Fruit fly (Drosophila melanogaster) whole organism, embryonic: Measurements from ENCODE around the gene CG33203.

Experiments used
- Ada2b ChIP-seq: fragments of 200-800 bp; sonication (Bioruptor generic); IDR thresholded peaks from 2 replicates; pipeline ENCODE4 v1.3.6; 2022; ENCODE audit warnings: missing biosample characterization, missing genetic modification characterization
- BEAF-32 ChIP-seq: fragments of 200-800 bp; sonication (Bioruptor generic); optimal IDR thresholded peaks from 3 replicates; lab custom pipeline; 2017; ENCODE audit warnings: missing biosample characterization, missing genetic modification characterization, mild to moderate bottlenecking, moderate library complexity, missing genetic modification reagents
- Bgb ChIP-seq: fragments of 200-800 bp; sonication (Bioruptor generic); IDR thresholded peaks from 2 replicates; pipeline ENCODE4 v1.3.6; 2022; ENCODE audit warnings: missing biosample characterization, missing genetic modification characterization; ENCODE audit not compliant: partially characterized antibody
- Bteb2 ChIP-seq: fragments of 200-800 bp; sonication (Bioruptor generic); optimal IDR thresholded peaks from 2 replicates; lab custom pipeline; 2016; ENCODE audit warnings: missing biosample characterization, missing genetic modification characterization
- CG1024 ChIP-seq: fragments of 200-800 bp; sonication (Bioruptor generic); IDR thresholded peaks from 2 replicates; pipeline ENCODE4 v1.3.6; 2022; ENCODE audit warnings: missing biosample characterization, missing genetic modification characterization
- CG10462 ChIP-seq: fragments of 200-800 bp; sonication (Bioruptor generic); optimal IDR thresholded peaks from 2 replicates; lab custom pipeline; 2016; ENCODE audit warnings: missing biosample characterization, missing genetic modification characterization
- CG12219 ChIP-seq: fragments of 200-800 bp; sonication (Bioruptor generic); optimal IDR thresholded peaks from 3 replicates; lab custom pipeline; 2018; ENCODE audit warnings: missing biosample characterization, mild to moderate bottlenecking, missing genetic modification characterization
- CG12769 ChIP-seq: fragments of 200-800 bp; sonication (Bioruptor generic); optimal IDR thresholded peaks from 2 replicates; lab custom pipeline; 2019; ENCODE audit warnings: missing biosample characterization, mild to moderate bottlenecking, missing genetic modification characterization, moderate library complexity
- CG13775 ChIP-seq: fragments of 200-800 bp; sonication (Bioruptor generic); optimal IDR thresholded peaks from 3 replicates; lab custom pipeline; 2017; ENCODE audit warnings: missing biosample characterization, mild to moderate bottlenecking, missing genetic modification characterization
- CG17361 ChIP-seq: fragments of 200-800 bp; sonication (Bioruptor generic); IDR thresholded peaks from 3 replicates; pipeline ENCODE4 v1.3.6; 2022; ENCODE audit warnings: missing biosample characterization, missing genetic modification characterization
- CG18764 ChIP-seq: fragments of 200-800 bp; sonication (Bioruptor generic); optimal IDR thresholded peaks from 3 replicates; lab custom pipeline; 2016; ENCODE audit warnings: missing biosample characterization, missing genetic modification characterization
- CG2875 ChIP-seq: fragments of 200-800 bp; sonication (Bioruptor generic); optimal IDR thresholded peaks from 2 replicates; lab custom pipeline; 2017; ENCODE audit warnings: missing biosample characterization, mild to moderate bottlenecking, missing genetic modification characterization, missing genetic modification reagents
- CG30020 ChIP-seq: fragments of 200-800 bp; optimal IDR thresholded peaks from 2 replicates; lab custom pipeline; 2019; ENCODE audit warnings: missing biosample characterization, mild to moderate bottlenecking, missing genetic modification characterization, moderate library complexity
- CG31224 ChIP-seq: fragments of 200-800 bp; sonication (Bioruptor generic); IDR thresholded peaks from 2 replicates; pipeline ENCODE4 v1.3.6; 2022; ENCODE audit warnings: missing biosample characterization, missing genetic modification characterization
- CG4820 ChIP-seq: fragments of 200-800 bp; sonication (Bioruptor generic); optimal IDR thresholded peaks from 3 replicates; lab custom pipeline; 2016; ENCODE audit warnings: missing biosample characterization, missing genetic modification characterization
- CG6689 ChIP-seq: fragments of 200-800 bp; sonication (Bioruptor generic); IDR thresholded peaks from 2 replicates; pipeline ENCODE4 v1.3.6; 2022; ENCODE audit warnings: missing biosample characterization, missing genetic modification characterization
- CG8388 ChIP-seq: fragments of 200-800 bp; sonication (Bioruptor generic); optimal IDR thresholded peaks from 2 replicates; lab custom pipeline; 2019; ENCODE audit warnings: missing biosample characterization, mild to moderate bottlenecking, missing genetic modification characterization, moderate library complexity
- CG8765 ChIP-seq: fragments of 200-800 bp; sonication (Bioruptor generic); IDR thresholded peaks from 2 replicates; pipeline ENCODE4 v1.3.6; 2022; ENCODE audit warnings: missing biosample characterization, missing genetic modification characterization
- CG9797 ChIP-seq: fragments of 200-800 bp; sonication (Bioruptor generic); optimal IDR thresholded peaks from 3 replicates; lab custom pipeline; 2018; ENCODE audit warnings: missing biosample characterization, mild to moderate bottlenecking, missing genetic modification characterization
- CG9817 ChIP-seq: fragments of 200-800 bp; sonication (Bioruptor generic); optimal IDR thresholded peaks from 2 replicates; lab custom pipeline; 2018; ENCODE audit warnings: missing biosample characterization, mild to moderate bottlenecking, missing genetic modification characterization, moderate library complexity
- CHES-1-like ChIP-seq: fragments of 200-800 bp; sonication (Bioruptor generic); optimal IDR thresholded peaks from 2 replicates; lab custom pipeline; 2016; ENCODE audit warnings: missing biosample characterization, missing genetic modification characterization
- D19B ChIP-seq: fragments of 200-800 bp; sonication (Bioruptor generic); optimal IDR thresholded peaks from 2 replicates; lab custom pipeline; 2017; ENCODE audit warnings: missing biosample characterization, mild to moderate bottlenecking, missing genetic modification characterization
- Dip2 ChIP-seq: fragments of 200-800 bp; sonication (Bioruptor generic); IDR thresholded peaks from 2 replicates; pipeline ENCODE4 v1.3.6; 2022; ENCODE audit warnings: missing biosample characterization, missing genetic modification characterization
- HHEX ChIP-seq: fragments of 200-800 bp; sonication (Bioruptor generic); optimal IDR thresholded peaks from 3 replicates; lab custom pipeline; 2017; ENCODE audit warnings: missing biosample characterization, mild to moderate bottlenecking, missing genetic modification characterization, missing genetic modification reagents
- Hsf ChIP-seq: fragments of 200-800 bp; sonication (Bioruptor generic); optimal IDR thresholded peaks from 3 replicates; lab custom pipeline; 2016; ENCODE audit warnings: missing biosample characterization, missing genetic modification characterization
- Meics ChIP-seq: fragments of 200-800 bp; sonication (Bioruptor generic); optimal IDR thresholded peaks from 2 replicates; lab custom pipeline; 2017; ENCODE audit warnings: missing biosample characterization, mild to moderate bottlenecking, missing genetic modification characterization
- Myb ChIP-seq: fragments of 200-800 bp; sonication (Bioruptor generic); optimal IDR thresholded peaks from 2 replicates; lab custom pipeline; 2016; ENCODE audit warnings: missing biosample characterization, missing genetic modification characterization
- NK7.1 ChIP-seq: fragments of 200-800 bp; sonication (Bioruptor generic); optimal IDR thresholded peaks from 3 replicates; lab custom pipeline; 2016; ENCODE audit warnings: missing biosample characterization, missing genetic modification characterization
- Poxn ChIP-seq: fragments of 200-800 bp; sonication (Bioruptor generic); IDR thresholded peaks from 2 replicates; pipeline ENCODE4 v1.3.6; 2022; ENCODE audit warnings: missing biosample characterization, missing genetic modification characterization
- Ravus ChIP-seq: fragments of 200-800 bp; sonication (Bioruptor generic); IDR thresholded peaks from 2 replicates; pipeline ENCODE4 v1.3.6; 2022; ENCODE audit warnings: missing biosample characterization, missing genetic modification characterization
- Rx ChIP-seq: fragments of 200-800 bp; sonication (Bioruptor generic); IDR thresholded peaks from 2 replicates; pipeline ENCODE4 v1.3.6; 2022; ENCODE audit warnings: missing biosample characterization, missing genetic modification characterization
- Sin3A ChIP-seq: fragments of >200 bp; optimal IDR thresholded peaks from 2 replicates; lab custom pipeline; 2018
- Taf1 ChIP-seq: fragments of 200-800 bp; sonication (Bioruptor generic); IDR thresholded peaks from 2 replicates; pipeline ENCODE4 v1.3.6; 2022; ENCODE audit warnings: missing biosample characterization, missing genetic modification characterization
- ato ChIP-seq: fragments of 200-800 bp; sonication (Bioruptor generic); IDR thresholded peaks from 2 replicates; pipeline ENCODE4 v1.3.6; 2022; ENCODE audit warnings: missing biosample characterization, missing genetic modification characterization; ENCODE audit not compliant: partially characterized antibody
- bcd ChIP-seq: fragments of 200-800 bp; sonication (Bioruptor generic); optimal IDR thresholded peaks from 2 replicates; lab custom pipeline; 2017; ENCODE audit warnings: missing biosample characterization, mild to moderate bottlenecking, missing genetic modification characterization
- btn ChIP-seq: fragments of 200-800 bp; sonication (Bioruptor generic); optimal IDR thresholded peaks from 2 replicates; lab custom pipeline; 2016; ENCODE audit warnings: missing biosample characterization, missing genetic modification characterization
- cad ChIP-seq: fragments of >200 bp; optimal IDR thresholded peaks from 2 replicates; lab custom pipeline; 2017; ENCODE audit warnings: missing biosample characterization, missing genetic modification characterization
- caup ChIP-seq: fragments of 200-800 bp; sonication (Bioruptor generic); optimal IDR thresholded peaks from 3 replicates; lab custom pipeline; 2017; ENCODE audit warnings: missing biosample characterization, mild to moderate bottlenecking, missing genetic modification characterization, moderate library complexity; ENCODE audit not compliant: severe bottlenecking
- cg ChIP-seq: fragments of 200-800 bp; sonication (Bioruptor generic); optimal IDR thresholded peaks from 3 replicates; lab custom pipeline; 2019; ENCODE audit warnings: missing biosample characterization, mild to moderate bottlenecking, missing genetic modification characterization, moderate library complexity
- corto ChIP-seq: fragments of 200-800 bp; sonication (Bioruptor generic); optimal IDR thresholded peaks from 2 replicates; lab custom pipeline; 2016; ENCODE audit warnings: missing biosample characterization, mild to moderate bottlenecking, missing genetic modification characterization, moderate library complexity
- emc ChIP-seq: fragments of 200-800 bp; sonication (Bioruptor generic); optimal IDR thresholded peaks from 2 replicates; lab custom pipeline; 2016; ENCODE audit warnings: missing biosample characterization, missing genetic modification characterization
- exex ChIP-seq: fragments of 200-800 bp; sonication (Bioruptor generic); optimal IDR thresholded peaks from 4 replicates; lab custom pipeline; 2018; ENCODE audit warnings: missing biosample characterization, mild to moderate bottlenecking, missing genetic modification characterization, moderate library complexity
- gcm ChIP-seq: fragments of 200-800 bp; sonication (Bioruptor generic); optimal IDR thresholded peaks from 2 replicates; lab custom pipeline; 2019; ENCODE audit warnings: missing biosample characterization, mild to moderate bottlenecking, missing genetic modification characterization, moderate library complexity
- ham ChIP-seq: fragments of 200-800 bp; sonication (Bioruptor generic); IDR thresholded peaks from 2 replicates; pipeline ENCODE4 v1.3.6; 2022; ENCODE audit warnings: missing biosample characterization, missing genetic modification characterization
- inv ChIP-seq: fragments of 200-800 bp; sonication (Bioruptor generic); IDR thresholded peaks from 2 replicates; pipeline ENCODE4 v1.3.6; 2022; ENCODE audit warnings: missing biosample characterization, missing genetic modification characterization; ENCODE audit not compliant: partially characterized antibody
- ken ChIP-seq: fragments of 200-800 bp; sonication (Bioruptor generic); IDR thresholded peaks from 3 replicates; pipeline ENCODE4 v1.3.6; 2022; ENCODE audit warnings: missing biosample characterization, missing genetic modification characterization
- pan ChIP-seq, 4 experiments: fragments of >200 bp in 3 of 4; fragments of 200-800 bp in 1 of 4; sonication (Bioruptor generic) in 1 of 4; optimal IDR thresholded peaks in 3 of 4; IDR thresholded peaks in 1 of 4; 2 replicates each; pipeline versions ENCODE4 v1.3.6 to Lab custom; 2017 to 2022; ENCODE audit warnings: missing biosample characterization in 2 of 4, missing genetic modification characterization in 2 of 4, mixed read lengths in 1 of 4
- sens-2 ChIP-seq: fragments of 200-800 bp; sonication (Bioruptor generic); IDR thresholded peaks from 2 replicates; pipeline ENCODE4 v1.3.6; 2022; ENCODE audit warnings: missing biosample characterization, missing genetic modification characterization
- tup ChIP-seq: fragments of 200-800 bp; sonication (Bioruptor generic); optimal IDR thresholded peaks from 2 replicates; lab custom pipeline; 2016; ENCODE audit warnings: missing biosample characterization, mild to moderate bottlenecking, missing genetic modification characterization, moderate library complexity
- vvl ChIP-seq: fragments of 200-800 bp; sonication (Bioruptor generic); IDR thresholded peaks from 2 replicates; pipeline ENCODE4 v1.3.6; 2022; ENCODE audit warnings: missing biosample characterization, missing genetic modification characterization

Gene CG33203

dm6 chr3R:28911758-28912157, 24.2 kb upstream of the CG33203 start (continued):
- TF ChIP-seq CG13775 (GFP tag; lab: Kevin White, UChicago) (peak; percentile 46), CG4820 (peak; percentile 65), CG18764 (GFP tag; lab: Kevin White, UChicago) (peak; percentile 51), sens-2 (peak; percentile 46; the same call in 1 of the 2 replicates), cad (GFP tag; lab: Kevin White, UChicago) (no peak), tup (GFP tag; lab: Kevin White, UChicago) (peak; percentile 34), emc (peak; percentile 45), CG10462 (GFP tag; lab: Kevin White, UChicago) (peak; percentile 49), Bteb2 (GFP tag; lab: Kevin White, UChicago) (peak; percentile 62), gcm (no peak), CG9797 (GFP tag; lab: Kevin White, UChicago) (no peak), ham (no peak), CG1024 (peak; percentile 76), btn (GFP tag; lab: Kevin White, UChicago) (peak; percentile 65), CG8388 (GFP tag; lab: Kevin White, UChicago) (peak; percentile 65), CG9817 (peak; percentile 56), cg (GFP tag; lab: Kevin White, UChicago) (no peak), corto (GFP tag; lab: Kevin White, UChicago) (no peak), CG2875 (peak; percentile 43), CG12219 (peak; percentile 70), Meics (GFP tag; lab: Kevin White, UChicago) (peak; percentile 64), Ada2b (peak; percentile 75; the same call in 1 of the 2 replicates), D19B (GFP tag; lab: Kevin White, UChicago) (peak; percentile 93), NK7.1 (GFP tag; lab: Kevin White, UChicago) (peak; percentile 75), pan (optimal IDR thresholded peaks at IDR 0.05; lab: Kevin White, UChicago) (no peak), pan (GFP tag; optimal IDR thresholded peaks at IDR 0.05 in 1 of 2, IDR thresholded peaks at IDR 0.05 in 1 of 2) (peak in 1 of 2 experiments; percentile 85), BEAF-32 (GFP tag; lab: Kevin White, UChicago) (no peak), CG6689 (GFP tag; lab: Robert Waterston, UW) (peak; percentile 77), caup (GFP tag; lab: Kevin White, UChicago) (peak; percentile 48), Sin3A (lab: Kevin White, UChicago) (no peak), Myb (GFP tag; lab: Kevin White, UChicago) (peak; percentile 49), ken (GFP tag; lab: Robert Waterston, UW) (peak; percentile 74; the same call in 2 of the 3 replicates), Hsf (GFP tag; lab: Kevin White, UChicago) (peak; percentile 72), CG17361 (GFP tag; lab: Robert Waterston, UW) (no peak; the same call in 2 of the 3 replicates), Dip2 (no peak), Taf1 (no peak), Rx (GFP tag; lab: Robert Waterston, UW) (peak; percentile 62), CG12769 (tag; lab: Kevin White, UChicago) (peak; percentile 91), bcd (GFP tag; lab: Kevin White, UChicago) (peak; percentile 71), Ravus (GFP tag; lab: Robert Waterston, UW) (peak; percentile 48), Poxn (GFP tag; lab: Robert Waterston, UW) (no peak), Bgb (GFP tag; lab: Robert Waterston, UW) (no peak), exex (no peak), CG31224 (GFP tag; lab: Robert Waterston, UW) (peak; percentile 36; the same call in 1 of the 2 replicates), CG30020 (tag; lab: Kevin White, UChicago) (no peak), CG8765 (GFP tag; lab: Robert Waterston, UW) (peak; percentile 37; the same call in 1 of the 2 replicates), HHEX (GFP tag; lab: Kevin White, UChicago) (peak; percentile 51), CHES-1-like (peak; percentile 55), inv (GFP tag; lab: Robert Waterston, UW) (no peak), vvl (peak; percentile 91), ato (no peak)
